Worm (Caenorhabditis elegans) whole organism, L1 larva: ENCODE data around the gene math-42.

Source experiments
- C34B4.2 ChIP-seq: sonication (generic microtip); optimal IDR thresholded peaks from 2 replicates; lab custom pipeline; 2017; ENCODE audit warnings: mild to moderate bottlenecking, missing genetic modification characterization, missing compliant biosample characterization
- alr-1 ChIP-seq: fragments of 200-800 bp; sonication (Bioruptor generic); optimal IDR thresholded peaks from 2 replicates; lab custom pipeline; 2018; ENCODE audit warnings: borderline replicate concordance, mild to moderate bottlenecking, missing genetic modification characterization, missing compliant biosample characterization
- aly-2 ChIP-seq: fragments of 150-350 bp; optimal IDR thresholded peaks from 2 replicates; lab custom pipeline; 2014; ENCODE audit warnings: missing biosample characterization, missing genetic modification characterization
- ama-1 ChIP-seq: fragments of 150-350 bp; optimal IDR thresholded peaks from 2 replicates; lab custom pipeline; 2014
- blmp-1 ChIP-seq: fragments of 150-350 bp; optimal IDR thresholded peaks from 2 replicates; lab custom pipeline; 2014; ENCODE audit warnings: missing biosample characterization, missing genetic modification characterization
- ceh-8 ChIP-seq: fragments of 200-800 bp; sonication (Bioruptor generic); optimal IDR thresholded peaks from 2 replicates; lab custom pipeline; 2018; ENCODE audit warnings: mild to moderate bottlenecking, missing genetic modification characterization, moderate library complexity, missing compliant biosample characterization
- ceh-82 ChIP-seq, 3 experiments: fragments of 150-350 bp in 1 of 3; sonication (generic microtip) in 2 of 3; optimal IDR thresholded peaks; 2 replicates each; lab custom pipeline; 2014 to 2017; ENCODE audit warnings: missing biosample characterization in 3 of 3, missing genetic modification characterization in 3 of 3
- ceh-88 ChIP-seq: fragments of 200-800 bp; sonication (Bioruptor generic); IDR thresholded peaks from 2 replicates; pipeline ENCODE4 v1.3.6; 2022; ENCODE audit warnings: missing genetic modification characterization, missing compliant biosample characterization
- ceh-90 ChIP-seq: sonication (generic microtip); optimal IDR thresholded peaks from 2 replicates; lab custom pipeline; 2016; ENCODE audit warnings: missing genetic modification characterization, missing compliant biosample characterization
- dsc-1 ChIP-seq: sonication (generic microtip); optimal IDR thresholded peaks from 2 replicates; lab custom pipeline; 2016; ENCODE audit warnings: mild to moderate bottlenecking, missing genetic modification characterization, missing compliant biosample characterization
- efl-1 ChIP-seq, 4 experiments: fragments of 150-350 bp; optimal IDR thresholded peaks in 3 of 4; peaks in 1 of 4; 1 replicate in 1 of 4; 2 replicates in 3 of 4; lab custom pipeline; 2014; ENCODE audit warnings: missing biosample characterization in 2 of 4, missing genetic modification characterization in 2 of 4, missing genetic modification reagents in 2 of 4
- efl-3 ChIP-seq: fragments of 200-800 bp; sonication (Bioruptor generic); optimal IDR thresholded peaks from 2 replicates; lab custom pipeline; 2018; ENCODE audit warnings: mild to moderate bottlenecking, missing genetic modification characterization, missing compliant biosample characterization
- ets-5 ChIP-seq: fragments of 200-800 bp; sonication (Bioruptor generic); IDR thresholded peaks from 2 replicates; pipeline ENCODE4 v1.3.6; 2022; ENCODE audit warnings: missing genetic modification characterization, missing compliant biosample characterization
- grh-1 ChIP-seq: fragments of 200-800 bp; sonication (Bioruptor generic); IDR thresholded peaks from 2 replicates; pipeline ENCODE4 v1.3.6; 2022; ENCODE audit warnings: missing genetic modification reagents, missing genetic modification characterization, missing compliant biosample characterization
- hlh-17 ChIP-seq: fragments of 200-800 bp; sonication (Bioruptor generic); optimal IDR thresholded peaks from 2 replicates; lab custom pipeline; 2018; ENCODE audit warnings: missing genetic modification characterization, mild to moderate bottlenecking, missing compliant biosample characterization, moderate library complexity, borderline replicate concordance
- isw-1 ChIP-seq: fragments of 200-800 bp; sonication (Bioruptor generic); IDR thresholded peaks from 2 replicates; pipeline ENCODE4 v1.3.6; 2022; ENCODE audit warnings: missing genetic modification characterization, missing compliant biosample characterization
- lin-14 ChIP-seq: fragments of 200-800 bp; sonication (Bioruptor generic); optimal IDR thresholded peaks from 2 replicates; lab custom pipeline; 2018; ENCODE audit warnings: mild to moderate bottlenecking, missing genetic modification characterization, moderate library complexity, missing compliant biosample characterization
- lir-3 ChIP-seq: sonication (generic microtip); optimal IDR thresholded peaks from 2 replicates; lab custom pipeline; 2016; ENCODE audit warnings: mild to moderate bottlenecking, missing genetic modification characterization, moderate library complexity, missing compliant biosample characterization; ENCODE audit not compliant: poor library complexity
- mef-2 ChIP-seq: fragments of 150-350 bp; optimal IDR thresholded peaks from 2 replicates; lab custom pipeline; 2014; ENCODE audit warnings: missing biosample characterization, missing genetic modification characterization
- nhr-11 ChIP-seq: fragments of 150-350 bp; optimal IDR thresholded peaks from 2 replicates; lab custom pipeline; 2014; ENCODE audit warnings: missing biosample characterization, missing genetic modification characterization
- nhr-19 ChIP-seq: fragments of 200-800 bp; sonication (Bioruptor generic); conservative IDR thresholded peaks from 2 replicates; pipeline ENCODE4 v1.3.6; 2022; ENCODE audit warnings: missing genetic modification characterization, missing compliant biosample characterization
- nhr-20 ChIP-seq: sonication (generic microtip); optimal IDR thresholded peaks from 2 replicates; lab custom pipeline; 2016; ENCODE audit warnings: mild to moderate bottlenecking, missing genetic modification characterization, missing compliant biosample characterization
- nhr-28 ChIP-seq: fragments of 150-350 bp; optimal IDR thresholded peaks from 2 replicates; lab custom pipeline; 2014; ENCODE audit warnings: missing biosample characterization, missing genetic modification characterization
- nhr-47 ChIP-seq: sonication (generic microtip); optimal IDR thresholded peaks from 2 replicates; lab custom pipeline; 2016; ENCODE audit warnings: mild to moderate bottlenecking, missing genetic modification characterization, moderate library complexity, missing compliant biosample characterization
- nhr-71 ChIP-seq: sonication (generic microtip); optimal IDR thresholded peaks from 2 replicates; lab custom pipeline; 2016; ENCODE audit warnings: mild to moderate bottlenecking, missing genetic modification characterization, moderate library complexity, missing compliant biosample characterization
- nhr-76 ChIP-seq: sonication (generic microtip); optimal IDR thresholded peaks from 2 replicates; lab custom pipeline; 2017; ENCODE audit warnings: missing biosample characterization, missing genetic modification characterization
- nhr-77 ChIP-seq: fragments of 150-350 bp; optimal IDR thresholded peaks from 2 replicates; lab custom pipeline; 2014; ENCODE audit warnings: missing biosample characterization, missing genetic modification characterization
- nhr-85 ChIP-seq: sonication (generic microtip); peaks from one replicate; lab custom pipeline; 2016; ENCODE audit warnings: missing genetic modification characterization, inconsistent platforms, missing compliant biosample characterization
- nhr-90 ChIP-seq: sonication (generic microtip); optimal IDR thresholded peaks from 2 replicates; lab custom pipeline; 2016; ENCODE audit warnings: mild to moderate bottlenecking, missing genetic modification characterization, missing compliant biosample characterization; ENCODE audit not compliant: poor library complexity
- pag-3 ChIP-seq: sonication (generic microtip); optimal IDR thresholded peaks from 2 replicates; lab custom pipeline; 2017; ENCODE audit warnings: missing genetic modification characterization, mild to moderate bottlenecking, missing compliant biosample characterization, antibody characterized with exemption, borderline replicate concordance; ENCODE audit not compliant: insufficient read depth
- sptf-1 ChIP-seq: fragments of 150-350 bp; optimal IDR thresholded peaks from 2 replicates; lab custom pipeline; 2014; ENCODE audit warnings: missing biosample characterization, missing genetic modification characterization
- sup-37 ChIP-seq: fragments of 200-800 bp; sonication (Bioruptor generic); optimal IDR thresholded peaks from 2 replicates; lab custom pipeline; 2018; ENCODE audit warnings: mild to moderate bottlenecking, missing genetic modification characterization, missing compliant biosample characterization
- tbx-2 ChIP-seq: sonication (generic microtip); optimal IDR thresholded peaks from 2 replicates; lab custom pipeline; 2016; ENCODE audit warnings: missing genetic modification characterization, missing compliant biosample characterization
- unc-130 ChIP-seq: fragments of 150-350 bp; optimal IDR thresholded peaks from 2 replicates; lab custom pipeline; 2017; ENCODE audit warnings: missing biosample characterization, missing genetic modification characterization, inconsistent platforms
- unc-62 ChIP-seq: fragments of 150-350 bp; optimal IDR thresholded peaks from 2 replicates; lab custom pipeline; 2014; ENCODE audit warnings: missing biosample characterization, missing genetic modification reagents, missing genetic modification characterization
- unc-86 ChIP-seq: sonication (generic microtip); optimal IDR thresholded peaks from 2 replicates; lab custom pipeline; 2016; ENCODE audit warnings: missing genetic modification characterization, missing compliant biosample characterization
- unc-98 ChIP-seq: fragments of 200-800 bp; sonication (Bioruptor generic); IDR thresholded peaks from 2 replicates; pipeline ENCODE4 v1.3.6; 2022; ENCODE audit warnings: missing genetic modification characterization, missing compliant biosample characterization
- vab-15 ChIP-seq: sonication (generic microtip); optimal IDR thresholded peaks from 2 replicates; lab custom pipeline; 2017; ENCODE audit warnings: missing genotype, mild to moderate bottlenecking, missing genetic modification characterization, missing compliant biosample characterization

Gene math-42

ce11 chrII:2135604-2136003, 35.9 kb downstream of the math-42 start, which contains the start of gene hpo-7:
hpo-7 (minus strand) TSS chrII:2135704.
- TF ChIP-seq ceh-82 (tag; optimal IDR thresholded peaks at IDR 0.05; lab: Kevin White, UChicago) (no peak), hlh-17 (GFP tag; lab: Kevin White, UChicago) (no peak), grh-1 (GFP tag; lab: Robert Waterston, UW) (no peak), efl-3 (no peak), lin-14 (GFP tag; lab: Kevin White, UChicago) (no peak), aly-2 (tag; lab: Kevin White, UChicago) (no peak), mef-2 (tag; lab: Kevin White, UChicago) (no peak), ets-5 (GFP tag; lab: Robert Waterston, UW) (no peak), nhr-85 (tag; lab: Kevin White, UChicago) (no peak)

ce11 chrII:2137235-2137634, 37.5 kb downstream of the math-42 start, which contains the start of gene C40A11.4:
C40A11.4 (plus strand) TSS chrII:2137422.
- TF ChIP-seq unc-98 (GFP tag; lab: Robert Waterston, UW) (no peak), efl-1 (optimal IDR thresholded peaks at IDR 0.05; lab: Kevin White, UChicago) (no peak), efl-1 (GFP tag; optimal IDR thresholded peaks at IDR 0.05 in 1 of 2; lab: Kevin White, UChicago) (peak in 1 of 2 experiments; percentile 79)
- TF ChIP-seq, all 84 proteins: peak for 1

ce11 chrII:2138901-2139300, 39.2 kb downstream of the math-42 start:
- TF ChIP-seq unc-130 (tag; lab: Kevin White, UChicago) (no peak), hlh-17 (GFP tag; lab: Kevin White, UChicago) (no peak), blmp-1 (tag; lab: Kevin White, UChicago) (no peak), nhr-20 (tag; lab: Kevin White, UChicago) (no peak), isw-1 (no peak), sptf-1 (no peak), C34B4.2 (tag; lab: Kevin White, UChicago) (no peak), nhr-47 (no peak), dsc-1 (tag; lab: Kevin White, UChicago) (no peak), alr-1 (tag; lab: Kevin White, UChicago) (no peak), vab-15 (no peak), nhr-19 (GFP tag; lab: Robert Waterston, UW) (no peak), nhr-76 (tag; lab: Kevin White, UChicago) (no peak)

ce11 chrII:2140817-2141216, 41.1 kb downstream of the math-42 start, which contains the start of gene C40A11.3:
C40A11.3 (plus strand) TSS chrII:2141117.
- no peak for TF ChIP-seq nhr-71
- no peak for TF ChIP-seq unc-86 (tag; lab: Kevin White, UChicago)
- no peak for TF ChIP-seq lir-3 (tag; lab: Kevin White, UChicago)
- no peak for TF ChIP-seq dsc-1 (tag; lab: Kevin White, UChicago)
- TF ChIP-seq sup-37 (GFP tag; lab: Kevin White, UChicago), result no peak
- TF ChIP-seq unc-62, result no peak
- no peak for TF ChIP-seq ama-1 (lab: Kevin White, UChicago)
- no peak for TF ChIP-seq tbx-2 (tag; lab: Kevin White, UChicago)
- no peak for TF ChIP-seq nhr-77
- TF ChIP-seq ceh-8 (GFP tag; lab: Kevin White, UChicago), result no peak

ce11 chrII:2145566-2145965, 45.8 kb downstream of the math-42 start, which contains the start of gene C40A11.6:
C40A11.6 (minus strand) TSS chrII:2145666.
- TF ChIP-seq ceh-90 (no peak), unc-62 (no peak), pag-3 (tag; lab: Kevin White, UChicago) (no peak), alr-1 (tag; lab: Kevin White, UChicago) (no peak), unc-86 (tag; lab: Kevin White, UChicago) (no peak), nhr-28 (tag; lab: Kevin White, UChicago) (no peak), ceh-82 (tag; optimal IDR thresholded peaks at IDR 0.05; lab: Kevin White, UChicago) (no peak), nhr-11 (tag; lab: Kevin White, UChicago) (no peak), tbx-2 (tag; lab: Kevin White, UChicago) (no peak), nhr-90 (tag; lab: Kevin White, UChicago) (no peak), nhr-85 (tag; lab: Kevin White, UChicago) (no peak), ceh-88 (GFP tag; lab: Robert Waterston, UW) (no peak)
